Worm (Caenorhabditis elegans): Measurements from ENCODE around the gene slc-46A.
"Not testable (repeated sequence)": the region's sequence is repeated elsewhere in the genome, so short reads cannot be mapped to it uniquely, and the experiment has no call there.

slc-46A gene

ce11 chrIV:5318835-5319303, at the start of gene slc-46A:
slc-46A (plus strand) TSS chrIV:5319253.
- TF ChIP-seq W03F9.2 (tag; optimal IDR thresholded peaks at IDR 0.05) (no peak), dao-5 (tag; optimal IDR thresholded peaks at IDR 0.05) (no peak), him-1 (tag; optimal IDR thresholded peaks at IDR 0.05) (no peak)

DNA sequence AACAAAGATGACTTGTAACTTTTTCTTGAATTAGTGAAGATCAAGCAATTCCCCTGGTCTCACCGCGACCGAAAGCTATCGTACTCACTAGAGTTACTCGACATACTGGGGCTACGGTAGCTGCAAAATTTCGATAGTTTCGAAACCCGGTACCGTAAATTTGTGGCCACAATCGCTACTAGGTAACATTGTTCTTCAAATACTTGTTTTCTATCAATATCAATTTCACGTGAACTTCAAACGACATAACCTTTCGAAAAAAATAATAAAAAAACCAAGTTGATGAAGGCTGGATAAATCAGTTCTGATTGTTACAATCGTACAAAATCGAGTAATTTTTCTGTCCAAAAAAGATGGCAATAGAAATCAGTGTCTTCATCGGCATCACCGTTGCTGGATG, 46.5 kb upstream of the slc-46A start, which contains the start of gene F36H12.3:
F36H12.3 (plus strand) TSS at position 301 of the 400 bp plus-strand sequence.
- TF ChIP-seq dao-5 (tag; optimal IDR thresholded peaks at IDR 0.05), result no peak
- TF ChIP-seq him-1 (tag; optimal IDR thresholded peaks at IDR 0.05), result no peak
- no peak for TF ChIP-seq W03F9.2 (tag; optimal IDR thresholded peaks at IDR 0.05)

DNA sequence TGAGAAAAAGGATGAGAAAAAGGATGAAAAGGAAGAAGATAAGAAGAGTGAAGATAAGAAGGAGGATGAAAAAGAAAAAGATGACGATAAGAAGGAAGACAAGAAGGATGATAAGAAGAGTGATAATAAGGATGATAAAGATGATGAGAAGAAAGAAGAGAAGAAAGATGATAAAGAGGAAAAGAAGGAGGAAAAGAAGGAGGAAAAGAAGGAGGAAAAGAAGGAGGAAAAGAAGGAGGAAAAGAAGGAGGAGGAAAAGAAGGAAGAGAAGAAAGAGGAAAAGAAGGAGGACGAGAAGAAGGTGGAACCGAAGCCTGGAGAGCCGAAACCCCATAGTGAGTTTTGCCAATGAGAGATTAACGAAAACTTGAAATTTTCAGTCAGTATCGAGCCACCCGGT, 45.7 kb upstream of the slc-46A start:
- TF ChIP-seq dao-5 (tag; optimal IDR thresholded peaks at IDR 0.05) (no peak), him-1 (tag; optimal IDR thresholded peaks at IDR 0.05) (no peak)

DNA sequence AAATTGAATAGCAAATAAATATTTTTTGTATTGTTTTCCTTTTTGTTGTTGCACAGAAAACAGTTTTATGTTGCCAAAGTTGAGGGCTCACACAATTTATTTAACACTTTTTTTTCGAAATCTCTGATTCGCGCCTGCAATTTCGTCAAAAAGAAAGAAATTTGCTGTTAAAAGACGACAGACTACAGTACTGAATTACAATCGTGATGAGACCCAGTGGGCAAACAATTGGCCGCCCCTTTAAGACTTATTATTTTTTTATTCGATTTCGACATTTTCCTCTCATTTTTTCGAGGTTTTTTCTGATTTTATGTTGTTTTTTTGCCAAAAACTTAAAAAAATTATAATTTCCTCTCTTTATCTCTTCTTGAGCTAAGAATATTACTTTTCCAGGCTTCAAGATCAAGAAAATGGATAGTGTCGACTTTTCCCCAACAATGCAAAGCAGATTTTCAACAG, 44.9 kb upstream of the slc-46A start, which contains the start of gene slfl-4:
slfl-4 (plus strand) TSS at position 409 of the 459 bp plus-strand sequence.
- TF ChIP-seq him-1 (tag; optimal IDR thresholded peaks at IDR 0.05) (no peak), W03F9.2 (tag; optimal IDR thresholded peaks at IDR 0.05) (no peak), dao-5 (tag; optimal IDR thresholded peaks at IDR 0.05) (no peak)

ce11 chrIV:5277752-5278151, 41.3 kb upstream of the slc-46A start, which contains the start of gene F36H12.17:
F36H12.17 (minus strand) TSS chrIV:5277852.
- no peak for TF ChIP-seq him-1 (tag; optimal IDR thresholded peaks at IDR 0.05)
- no peak for TF ChIP-seq W03F9.2 (tag; optimal IDR thresholded peaks at IDR 0.05)
- TF ChIP-seq dao-5 (tag; optimal IDR thresholded peaks at IDR 0.05), result no peak

- no peak for TF ChIP-seq him-1 (tag; optimal IDR thresholded peaks at IDR 0.05)
- TF ChIP-seq W03F9.2 (tag; optimal IDR thresholded peaks at IDR 0.05), result no peak
- no peak for TF ChIP-seq dao-5 (tag; optimal IDR thresholded peaks at IDR 0.05)
Measured at ce11 chrIV:5281457-5281856, 37.6 kb upstream of the slc-46A start.

DNA sequence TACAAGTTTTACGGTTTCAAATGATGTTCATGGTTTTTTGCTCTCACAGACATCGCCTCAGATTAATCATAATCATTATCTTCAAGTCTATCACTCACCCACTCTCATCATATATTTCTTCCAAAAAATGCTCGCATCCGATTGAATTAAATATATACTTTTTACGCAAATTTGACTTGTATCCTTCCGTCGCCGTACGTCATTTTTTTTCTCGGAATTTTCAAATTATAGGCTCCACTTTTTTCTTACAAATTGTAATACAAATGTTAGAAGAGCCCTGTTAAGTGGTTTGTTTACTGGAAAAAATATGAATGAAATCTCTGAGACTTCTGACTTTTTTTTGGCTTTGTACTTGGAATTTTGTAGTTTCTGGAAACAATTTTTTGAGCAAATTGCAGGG, 31.9 kb upstream of the slc-46A start:
- TF ChIP-seq him-1 (tag; optimal IDR thresholded peaks at IDR 0.05) (no peak), W03F9.2 (tag; optimal IDR thresholded peaks at IDR 0.05) (no peak), dao-5 (tag; optimal IDR thresholded peaks at IDR 0.05) (no peak)

ce11 chrIV:5288932-5289331, 30.1 kb upstream of the slc-46A start:
- TF ChIP-seq him-1 (tag; optimal IDR thresholded peaks at IDR 0.05), result no peak
- TF ChIP-seq W03F9.2 (tag; optimal IDR thresholded peaks at IDR 0.05), result no peak
- TF ChIP-seq dao-5 (tag; optimal IDR thresholded peaks at IDR 0.05), result no peak

- no peak for TF ChIP-seq him-1 (tag; optimal IDR thresholded peaks at IDR 0.05)
- no peak for TF ChIP-seq W03F9.2 (tag; optimal IDR thresholded peaks at IDR 0.05)
- no peak for TF ChIP-seq dao-5 (tag; optimal IDR thresholded peaks at IDR 0.05)
Measured at ce11 chrIV:5290547-5290946, 28.5 kb upstream of the slc-46A start, which contains the start of gene nlp-47. nlp-47 (plus strand) TSS chrIV:5290847.

- TF ChIP-seq W03F9.2 (tag; optimal IDR thresholded peaks at IDR 0.05) (no peak), him-1 (tag; optimal IDR thresholded peaks at IDR 0.05) (no peak), dao-5 (tag; optimal IDR thresholded peaks at IDR 0.05) (no peak)
Measured at ce11 chrIV:5291207-5291606, 27.8 kb upstream of the slc-46A start.

- TF ChIP-seq W03F9.2 (tag; optimal IDR thresholded peaks at IDR 0.05) (no peak), him-1 (tag; optimal IDR thresholded peaks at IDR 0.05) (no peak), dao-5 (tag; optimal IDR thresholded peaks at IDR 0.05) (no peak)
Measured at ce11 chrIV:5294467-5294866, 24.6 kb upstream of the slc-46A start.

DNA sequence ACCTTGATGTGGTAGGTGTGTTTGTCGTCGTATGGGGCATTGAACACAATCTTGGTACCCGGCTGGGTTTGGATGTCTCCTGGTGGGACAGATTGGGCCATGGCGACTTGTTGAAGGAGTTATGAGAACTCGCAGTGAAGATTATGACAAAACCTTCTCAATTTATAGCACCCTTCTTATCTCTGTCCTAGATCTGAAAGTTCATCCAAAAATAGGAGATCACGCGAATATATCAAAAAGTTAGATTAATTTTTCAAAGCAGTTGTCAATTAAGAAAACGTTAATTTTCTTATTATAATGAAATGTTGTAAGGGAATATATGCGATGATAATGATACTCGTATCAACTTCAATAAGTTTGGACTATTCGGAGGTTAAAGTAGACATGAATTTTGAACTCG, 23.8 kb upstream of the slc-46A start, which contains the start of gene msp-51:
msp-51 (minus strand) TSS at position 101 of the 400 bp plus-strand sequence.
- TF ChIP-seq him-1, dao-5, W03F9.2 (tag; optimal IDR thresholded peaks at IDR 0.05): not testable (repeated sequence)

DNA sequence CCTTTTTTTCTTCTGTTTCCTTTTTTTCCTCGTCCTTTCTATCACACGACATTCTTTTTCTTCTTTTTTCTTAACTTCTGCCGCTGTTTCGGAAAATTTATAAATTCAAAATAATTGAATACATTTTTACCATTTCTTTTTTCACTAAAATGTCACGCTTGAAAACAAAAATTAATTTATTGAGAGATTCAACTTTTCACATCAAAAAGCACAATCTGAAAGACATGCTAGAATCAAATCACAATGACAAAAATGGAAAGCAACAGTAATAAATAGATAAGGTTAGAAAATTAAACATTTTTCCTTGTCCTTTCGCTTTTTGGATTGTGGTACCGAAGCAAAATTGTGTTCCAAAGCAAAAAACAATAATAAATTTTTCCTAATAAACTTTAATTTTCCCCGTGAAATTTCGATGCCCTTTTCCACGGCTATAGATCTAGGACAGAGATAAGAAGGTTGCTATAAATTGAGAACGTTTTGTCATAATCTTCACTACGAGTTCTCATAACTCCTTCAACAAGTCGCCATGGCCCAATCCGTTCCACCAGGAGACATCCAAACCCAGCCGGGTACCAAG, 21.5 kb upstream of the slc-46A start, which contains the start of the genes ZK354.6 and msp-113:
ZK354.6 (minus strand) TSS at position 101 of the 577 bp plus-strand sequence.
msp-113 (plus strand) TSS at position 527 of the 577 bp plus-strand sequence.
- TF ChIP-seq him-1 (tag; optimal IDR thresholded peaks at IDR 0.05) (no peak), dao-5 (tag; optimal IDR thresholded peaks at IDR 0.05) (no peak), W03F9.2 (tag; optimal IDR thresholded peaks at IDR 0.05) (no peak)

ce11 chrIV:5303030-5303429, 16.0 kb upstream of the slc-46A start, which contains the start of gene ZK354.7:
ZK354.7 (minus strand) TSS chrIV:5303130.
- TF ChIP-seq him-1 (tag; optimal IDR thresholded peaks at IDR 0.05) (no peak), W03F9.2 (tag; optimal IDR thresholded peaks at IDR 0.05) (no peak), dao-5 (tag; optimal IDR thresholded peaks at IDR 0.05) (no peak)

All from whole organism, L4/young adult.